Worm (Caenorhabditis elegans) whole organism, L4/young adult: ENCODE measurements around the gene F55B12.2.

Source experiments
- W03F9.2 ChIP-seq: fragments of 150-350 bp; optimal IDR thresholded peaks from 2 replicates; lab custom pipeline; 2014; ENCODE audit warnings: missing biosample characterization, missing genetic modification characterization
- dao-5 ChIP-seq: sonication (generic microtip); optimal IDR thresholded peaks from 2 replicates; lab custom pipeline; 2016; ENCODE audit warnings: missing genotype, missing genetic modification characterization, moderate library complexity, missing compliant biosample characterization
- him-1 ChIP-seq: sonication (generic microtip); optimal IDR thresholded peaks from 2 replicates; lab custom pipeline; 2016; ENCODE audit warnings: missing genotype, missing genetic modification reagents, missing genetic modification characterization, missing compliant biosample characterization

F55B12.2 gene

DNA sequence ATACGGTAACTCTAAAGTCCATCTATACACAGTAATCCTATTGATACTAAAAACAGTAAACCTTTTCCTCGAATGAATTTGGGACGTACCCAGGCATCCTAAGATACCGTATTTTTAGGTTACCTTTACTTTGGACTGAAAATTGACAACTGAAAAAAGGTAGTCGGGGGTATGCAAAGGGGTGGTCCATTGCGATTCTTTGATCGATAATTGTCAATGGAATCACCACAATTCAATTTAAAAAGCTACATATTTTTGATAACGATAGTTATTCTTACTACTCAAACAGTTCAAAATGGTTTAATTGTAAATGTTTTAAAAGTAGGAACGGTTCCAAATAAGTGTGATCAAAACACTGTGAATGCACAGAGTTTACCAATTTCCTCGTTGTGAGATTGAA is 17.2 kb upstream of the F55B12.2 start, which contains the start of gene srx-129:
Gene srx-129 (plus strand): TSS at position 301 of the 400 bp plus-strand sequence.
- TF ChIP-seq W03F9.2 (no peak), dao-5 (tag; lab: Kevin White, UChicago) (no peak)

DNA sequence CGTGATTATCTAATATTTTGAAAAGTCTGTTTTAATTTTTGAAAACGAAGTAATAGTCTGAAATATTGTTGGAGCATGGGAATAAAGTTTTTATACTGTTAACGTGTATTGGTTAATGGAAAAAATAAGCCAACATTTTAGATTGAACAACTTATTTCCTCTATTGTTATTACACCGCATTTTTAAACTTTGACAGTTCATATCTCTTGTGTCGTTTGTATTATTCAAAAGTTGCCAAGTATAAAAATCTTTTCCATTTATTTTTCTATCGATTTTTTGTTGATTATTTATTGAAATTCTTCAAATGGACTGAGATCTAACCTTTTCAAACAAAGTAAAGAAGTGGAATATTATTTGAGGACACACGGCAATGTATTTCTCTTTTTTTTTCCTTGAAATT is 14.0 kb upstream of the F55B12.2 start, which contains the start of gene str-165:
Gene str-165 (plus strand): TSS at position 301 of the 400 bp plus-strand sequence.
- TF ChIP-seq him-1 (tag; lab: Kevin White, UChicago) (no peak), W03F9.2 (no peak), dao-5 (tag; lab: Kevin White, UChicago) (no peak)

DNA sequence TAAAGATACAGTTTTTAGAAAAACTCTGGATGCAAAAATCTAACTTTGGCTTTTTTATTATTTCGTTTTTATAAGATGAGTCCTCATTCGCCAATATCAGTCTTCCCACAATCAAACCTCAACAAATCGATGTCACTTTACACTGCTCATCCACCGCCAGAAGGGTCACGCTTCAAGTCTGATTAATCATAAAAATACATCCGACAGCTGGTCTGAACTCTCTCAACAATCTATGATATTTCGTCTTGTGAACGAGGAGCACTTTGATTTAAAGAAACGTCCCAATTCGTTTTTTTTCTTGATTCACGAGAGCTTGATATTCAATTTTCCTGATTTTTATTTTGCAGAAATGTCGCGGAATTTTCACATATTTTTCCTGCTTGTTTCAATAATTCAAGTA is 11.1 kb upstream of the F55B12.2 start, which contains the start of gene nrf-5:
Gene nrf-5 (plus strand): TSS at position 348 of the 400 bp plus-strand sequence.
- TF ChIP-seq him-1 (tag; lab: Kevin White, UChicago) (no peak), dao-5 (tag; lab: Kevin White, UChicago) (no peak), W03F9.2 (no peak)

DNA sequence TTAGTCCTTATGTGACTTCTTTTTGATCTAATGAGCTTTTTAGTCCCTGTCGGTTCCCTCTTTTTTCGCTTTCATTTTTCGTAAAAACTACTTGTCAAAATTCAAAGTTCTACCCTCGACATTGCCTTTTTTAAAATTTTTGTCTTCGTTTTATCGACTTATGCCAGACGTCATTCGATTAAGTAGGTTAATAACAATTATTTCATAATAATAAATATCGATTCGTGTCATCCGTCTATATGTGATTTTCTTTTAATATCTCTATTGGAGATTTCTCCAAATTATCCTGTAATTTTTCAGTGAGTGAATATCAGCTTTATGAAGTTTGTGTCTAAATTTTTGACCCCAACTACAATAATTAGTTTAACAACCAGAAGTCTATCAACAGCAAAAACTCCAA is 6.0 kb upstream of the F55B12.2 start, which contains the start of gene hpo-31:
Gene hpo-31 (plus strand): TSS at position 301 of the 400 bp plus-strand sequence.
- TF ChIP-seq him-1 (tag; lab: Kevin White, UChicago): no peak
- no peak for TF ChIP-seq W03F9.2
- no peak for TF ChIP-seq dao-5 (tag; lab: Kevin White, UChicago)

DNA sequence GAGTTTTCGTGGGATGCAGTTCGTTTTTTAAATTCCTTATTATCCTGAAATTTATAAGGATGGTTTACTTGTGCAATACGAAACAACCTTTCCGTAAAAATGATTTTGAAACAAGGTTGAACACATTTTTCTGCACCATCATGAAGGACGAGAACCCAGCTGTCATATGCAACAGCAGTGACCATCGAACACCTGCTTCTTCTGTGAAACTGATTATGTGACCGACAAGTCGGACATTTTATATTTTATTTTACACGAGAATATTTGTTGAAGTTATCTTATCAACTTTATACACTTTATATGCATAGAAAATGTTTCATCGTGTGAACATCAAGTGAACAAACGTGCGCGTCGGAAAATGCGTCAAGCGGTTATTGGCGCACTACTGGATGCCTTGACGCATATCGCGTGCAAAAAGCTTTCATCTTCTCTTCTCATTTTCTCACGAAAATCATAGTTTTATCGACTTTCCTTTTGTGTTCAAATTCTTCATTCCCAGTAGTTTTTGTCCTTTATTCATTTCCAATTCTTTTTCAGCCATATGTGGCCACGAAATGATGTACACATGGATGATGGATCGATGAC is 2.1 kb upstream of the F55B12.2 start, which contains the start of gene sel-10:
Gene sel-10 (plus strand): TSS at position 538 of the 585 bp plus-strand sequence.
- no peak for TF ChIP-seq him-1 (tag; lab: Kevin White, UChicago)
- TF ChIP-seq W03F9.2: peak; percentile 44

DNA sequence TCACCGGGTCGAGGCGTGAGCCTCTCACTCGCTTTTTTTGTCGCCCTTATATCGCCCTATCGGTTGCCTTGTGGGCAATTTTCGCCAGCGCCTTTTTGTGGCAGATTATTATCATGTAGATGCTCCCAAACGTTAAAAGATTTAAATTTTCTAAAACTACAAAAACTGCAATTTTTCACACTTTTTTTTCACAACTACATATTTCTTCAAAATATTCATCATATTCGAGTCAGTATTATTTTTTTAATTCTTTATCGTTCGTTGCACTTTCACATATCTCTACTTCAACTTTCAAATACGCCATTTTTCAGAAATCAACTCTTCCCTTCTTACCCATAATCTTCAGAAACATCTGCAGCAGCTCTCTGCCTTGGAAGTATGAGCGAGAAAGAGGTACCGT is 3.8 kb downstream of the F55B12.2 start, which contains the start of gene ceh-24:
Gene ceh-24 (plus strand): TSS at position 301 of the 400 bp plus-strand sequence.
- no peak for TF ChIP-seq dao-5 (tag; lab: Kevin White, UChicago)
- no peak for TF ChIP-seq him-1 (tag; lab: Kevin White, UChicago)
- no peak for TF ChIP-seq W03F9.2

DNA sequence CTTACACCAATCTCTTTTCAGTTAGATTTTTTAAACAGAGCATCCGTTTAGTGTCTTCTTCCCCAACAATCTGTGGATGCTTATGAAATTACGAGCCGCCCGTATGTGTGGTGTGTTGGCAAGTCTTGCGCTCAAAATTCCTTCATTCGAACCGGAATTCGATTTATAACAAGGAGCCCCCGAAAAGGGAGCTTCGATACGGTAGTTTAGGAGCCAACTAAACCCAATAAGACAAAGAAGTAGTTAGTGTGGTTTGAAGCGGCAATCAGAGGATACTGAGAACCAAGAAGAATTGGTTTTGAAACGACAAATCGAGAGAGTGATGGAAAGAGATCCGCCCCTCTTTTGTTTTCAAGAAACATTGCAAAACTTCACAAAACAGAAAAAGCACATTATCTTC is 4.4 kb downstream of the F55B12.2 start:
- no peak for TF ChIP-seq dao-5 (tag; lab: Kevin White, UChicago)
- TF ChIP-seq W03F9.2: no peak
- TF ChIP-seq him-1 (tag; lab: Kevin White, UChicago): no peak

DNA sequence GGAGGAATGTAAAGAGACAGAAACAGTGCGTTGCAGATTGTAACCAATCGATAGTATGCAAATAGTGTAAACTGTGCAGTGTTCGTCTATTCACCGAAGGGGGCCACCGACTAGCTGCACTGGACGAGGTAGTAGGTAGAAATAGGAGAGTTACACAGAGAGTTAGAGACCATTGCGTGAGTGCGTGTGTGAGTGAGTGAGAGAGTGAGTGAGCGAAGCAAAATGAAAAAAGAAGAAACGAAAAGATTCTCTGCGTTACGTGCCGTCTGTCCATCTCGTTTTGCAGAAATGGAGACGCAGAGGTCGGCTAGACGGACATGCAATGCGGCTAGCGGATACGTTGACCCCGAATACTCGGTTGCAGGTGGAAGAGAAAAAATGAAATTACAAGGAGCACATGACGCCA is 8.3 kb downstream of the F55B12.2 start:
- TF ChIP-seq dao-5 (tag; lab: Kevin White, UChicago): no peak
- TF ChIP-seq W03F9.2: no peak
- TF ChIP-seq him-1 (tag; lab: Kevin White, UChicago): no peak

DNA sequence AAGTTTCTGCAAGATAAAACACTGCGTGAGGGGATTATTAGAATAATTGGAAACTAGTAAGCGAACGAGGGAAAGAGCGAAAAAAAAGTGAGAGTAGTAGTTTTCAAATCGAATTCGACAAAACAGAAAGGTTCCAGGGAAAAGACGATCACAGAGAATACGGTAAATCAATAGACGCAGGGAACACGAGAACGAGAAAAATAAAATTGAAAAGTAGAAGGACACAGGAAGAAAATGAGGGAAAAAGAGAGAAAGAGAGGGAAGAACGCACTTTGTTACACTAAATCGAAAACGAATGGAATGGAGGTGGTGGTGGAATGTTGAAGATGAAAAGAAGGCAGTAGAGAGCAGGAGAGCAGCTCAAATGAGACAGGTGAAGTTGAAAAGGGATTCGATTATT is 9.5 kb downstream of the F55B12.2 start, which contains the start of gene swan-1:
Gene swan-1 (minus strand): TSS at position 6 of the 400 bp plus-strand sequence.
- TF ChIP-seq him-1 (tag; lab: Kevin White, UChicago) (no peak), dao-5 (tag; lab: Kevin White, UChicago) (no peak), W03F9.2 (no peak)

DNA sequence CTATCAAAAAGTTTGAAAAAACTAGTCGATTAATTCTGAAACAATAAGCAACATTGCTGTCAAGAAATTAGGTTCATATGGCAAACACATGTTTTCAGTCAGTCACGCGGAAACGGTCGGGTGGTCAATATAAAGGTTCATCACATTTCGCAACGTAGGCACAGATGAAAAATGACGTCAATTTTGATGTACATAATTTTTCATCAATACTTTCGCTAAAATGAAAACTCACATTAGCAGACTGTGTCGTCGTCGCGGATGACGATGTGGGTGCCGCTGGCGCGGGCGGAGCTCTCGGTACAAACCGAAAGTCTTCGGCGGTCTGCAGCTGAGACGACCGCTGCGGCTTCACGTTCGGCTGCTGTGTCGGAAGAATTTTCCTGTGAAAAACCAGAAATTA is 12.9 kb downstream of the F55B12.2 start, which contains the start of gene swan-2:
Gene swan-2 (minus strand): TSS at position 380 of the 400 bp plus-strand sequence.
- TF ChIP-seq W03F9.2: no peak
- no peak for TF ChIP-seq him-1 (tag; lab: Kevin White, UChicago)
- no peak for TF ChIP-seq dao-5 (tag; lab: Kevin White, UChicago)

DNA sequence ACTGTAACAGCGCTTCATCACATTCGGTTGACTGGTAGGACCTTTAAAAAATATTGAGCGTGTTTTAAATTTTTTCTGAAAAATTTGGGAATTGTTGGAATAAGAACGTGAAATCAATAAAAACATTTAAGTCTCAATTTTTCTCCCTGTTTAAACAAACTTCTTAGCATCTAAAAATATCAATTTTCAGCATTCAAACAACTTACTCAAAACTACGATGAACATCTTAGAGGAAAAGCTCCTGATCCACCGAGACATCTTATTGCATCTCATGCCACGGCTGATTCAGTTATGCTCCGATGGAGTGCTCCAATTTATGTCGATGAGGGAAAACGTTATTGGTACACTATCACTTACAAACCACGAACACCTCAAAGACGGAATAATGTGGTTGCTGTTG is 17.6 kb downstream of the F55B12.2 start:
- TF ChIP-seq him-1 (tag; lab: Kevin White, UChicago): no peak
- no peak for TF ChIP-seq W03F9.2
- no peak for TF ChIP-seq dao-5 (tag; lab: Kevin White, UChicago)

DNA sequence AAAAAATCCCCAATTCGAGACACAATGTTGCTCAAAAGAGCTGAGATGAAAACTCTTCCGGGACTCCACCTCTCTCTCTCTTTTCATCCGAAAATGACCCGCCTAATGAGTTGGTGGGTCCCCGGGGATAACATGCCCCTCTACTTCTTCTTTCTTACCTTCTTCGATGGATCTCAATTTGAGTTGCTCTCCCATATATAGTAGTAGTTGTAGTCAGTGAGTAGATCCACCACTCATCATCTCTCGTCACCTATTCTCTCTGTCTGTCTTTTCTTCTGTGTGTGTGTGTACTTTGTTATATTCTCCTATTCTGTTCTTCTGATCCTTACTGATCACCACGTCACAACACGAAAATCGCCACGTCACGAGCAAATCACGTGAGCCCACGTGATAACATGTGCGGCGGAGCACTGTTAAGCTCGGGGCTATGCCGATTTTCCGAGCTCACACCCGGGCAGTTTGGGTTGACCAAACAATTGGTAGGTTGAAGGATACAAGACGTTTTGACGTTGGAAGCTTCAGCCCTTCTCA is 20.5 kb downstream of the F55B12.2 start, which contains the start of gene twk-32:
Gene twk-32 (plus strand): TSS at position 396 of the 531 bp plus-strand sequence.
- TF ChIP-seq W03F9.2 (no peak), dao-5 (tag; lab: Kevin White, UChicago) (no peak), him-1 (tag; lab: Kevin White, UChicago) (no peak)

DNA sequence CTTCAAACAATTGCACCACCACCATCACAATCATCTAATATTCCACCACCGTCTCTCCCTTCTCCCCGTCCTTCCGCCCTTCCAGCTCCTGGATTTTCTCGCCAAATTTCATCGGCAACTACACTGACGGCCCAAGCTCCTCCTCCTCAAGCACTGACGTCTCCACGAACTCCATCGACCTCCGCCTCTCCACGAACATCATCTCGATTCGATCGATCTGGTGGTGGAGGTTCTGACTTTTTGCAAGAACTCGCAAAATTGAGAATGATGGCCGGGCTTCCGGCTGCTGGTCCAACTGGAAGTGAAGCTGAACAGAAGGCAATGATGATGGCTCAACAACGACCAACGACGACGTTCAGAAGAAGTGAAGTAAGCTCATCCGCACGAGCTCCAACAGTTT is 22.7 kb downstream of the F55B12.2 start:
- TF ChIP-seq W03F9.2 (no peak), him-1 (tag; lab: Kevin White, UChicago) (no peak), dao-5 (tag; lab: Kevin White, UChicago) (no peak)

DNA sequence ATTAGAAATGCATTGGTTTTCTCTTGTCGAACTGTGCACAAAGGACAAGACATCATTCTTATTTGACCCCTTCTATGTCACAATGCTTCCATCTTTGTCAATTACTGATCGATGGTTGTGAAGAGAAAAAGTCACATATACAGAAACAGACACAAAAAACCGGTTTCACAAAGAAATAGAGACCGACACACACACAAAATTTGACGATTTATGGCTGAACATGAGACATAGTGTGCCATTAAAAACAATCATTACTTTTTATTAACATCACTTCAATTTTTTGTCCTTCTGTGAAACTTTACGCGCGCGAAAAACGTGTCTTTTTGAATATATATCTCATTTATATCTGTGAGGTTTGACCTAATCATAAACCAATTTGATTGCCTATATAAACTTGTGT is 26.2 kb downstream of the F55B12.2 start:
- no peak for TF ChIP-seq W03F9.2
- no peak for TF ChIP-seq him-1 (tag; lab: Kevin White, UChicago)
